1 fruit fly cellular context compared by ENCODE assay signal in the genomic region with DNA sequence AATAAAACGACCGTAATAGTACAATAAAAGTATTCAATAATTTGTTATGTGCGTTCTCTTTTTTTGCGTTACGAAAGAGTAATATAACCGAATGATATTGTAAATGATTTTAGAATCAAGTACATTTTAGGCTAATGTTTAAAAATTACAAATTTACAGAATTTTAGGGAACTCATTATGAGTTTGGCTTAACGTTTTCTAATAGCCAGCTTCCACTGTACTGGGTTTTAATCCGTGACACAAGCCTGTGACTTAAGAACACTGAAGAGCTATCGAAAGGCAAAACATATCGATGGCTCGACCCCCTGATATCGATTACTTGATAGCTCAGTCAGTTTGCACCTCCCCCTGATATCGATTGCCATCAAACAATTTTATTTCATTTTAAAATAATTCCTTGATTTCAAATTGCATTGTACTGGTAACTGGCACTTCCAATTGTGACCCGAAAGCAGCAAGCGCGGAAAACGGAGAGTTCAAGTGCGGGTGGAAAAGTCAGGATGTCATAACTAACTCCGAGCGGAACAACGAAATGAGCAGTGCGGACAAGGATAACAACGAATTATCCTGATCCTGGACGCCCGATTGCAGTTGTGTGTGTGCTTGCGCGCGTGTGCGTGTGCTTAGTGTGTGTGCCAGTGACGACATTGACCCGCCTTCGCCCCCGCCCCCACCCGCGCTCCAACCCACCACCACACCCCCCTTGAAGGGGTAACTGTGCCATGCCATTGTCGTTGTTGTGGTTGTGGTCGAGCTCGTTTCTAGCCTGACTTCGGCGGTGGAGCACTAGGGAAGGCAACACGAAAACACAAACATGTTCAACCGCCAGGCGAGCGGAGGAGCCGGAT.
TF ChIP-seq lines count a peak whose summit lies in the region.

A gene (plus strand): TSS at position 330 of the 848 bp plus-strand sequence.

TF ChIP-seq in whole organism, embryonic, 481 proteins besides CTCF, POLR2A, EP300 and RAD21 (continued from another document and continues in another):
- TF ChIP-seq zen (tag; optimal IDR thresholded peaks at IDR 0.05; lab: Kevin White, UChicago) (peak; percentile 37), CG9797 (GFP tag; optimal IDR thresholded peaks at IDR 0.05; lab: Kevin White, UChicago) (no peak), CG9727 (GFP tag; optimal IDR thresholded peaks at IDR 0.05; lab: Kevin White, UChicago) (peak; percentile 31), CG18599 (GFP tag; optimal IDR thresholded peaks at IDR 0.05; lab: Kevin White, UChicago) (no peak), PHDP (tag; optimal IDR thresholded peaks at IDR 0.05; lab: Kevin White, UChicago) (no peak), H15 (GFP tag; IDR thresholded peaks at IDR 0.05; lab: Robert Waterston, UW) (peak; percentile 51; the same call in 1 of the 3 replicates), CG14860 (GFP tag; IDR thresholded peaks at IDR 0.05; lab: Robert Waterston, UW; ENCODE audit: partially characterized antibody) (peak; percentile 89), CG12236 (GFP tag; optimal IDR thresholded peaks at IDR 0.05; lab: Kevin White, UChicago) (no peak), Asciz (GFP tag; optimal IDR thresholded peaks at IDR 0.05; lab: Kevin White, UChicago) (no peak), CG2202 (tag; optimal IDR thresholded peaks at IDR 0.05; lab: Kevin White, UChicago) (no peak), CG6689 (GFP tag; IDR thresholded peaks at IDR 0.05; lab: Robert Waterston, UW) (0 out of 2 replicates have a peak, but pooled peaks have one; percentile 31), otp (GFP tag; IDR thresholded peaks at IDR 0.05; lab: Robert Waterston, UW) (no peak), CG18011 (GFP tag; optimal IDR thresholded peaks at IDR 0.05; lab: Kevin White, UChicago) (peak; percentile 36), CG12071 (GFP tag; optimal IDR thresholded peaks at IDR 0.05; lab: Kevin White, UChicago) (no peak), vnd (GFP tag; IDR thresholded peaks at IDR 0.05; lab: Robert Waterston, UW; ENCODE audit: partially characterized antibody) (peak; percentile 87), CG1603 (tag; optimal IDR thresholded peaks at IDR 0.05; lab: Kevin White, UChicago) (no peak), gcm2 (GFP tag; optimal IDR thresholded peaks at IDR 0.05; lab: Kevin White, UChicago) (no peak), BEAF-32 (GFP tag; optimal IDR thresholded peaks at IDR 0.05; lab: Kevin White, UChicago) (peak; percentile 83), CG17912 (GFP tag; optimal IDR thresholded peaks at IDR 0.05; lab: Kevin White, UChicago) (no peak), CG10565 (GFP tag; optimal IDR thresholded peaks at IDR 0.05; lab: Kevin White, UChicago) (no peak), CG1792 (GFP tag; optimal IDR thresholded peaks at IDR 0.05; lab: Kevin White, UChicago) (peak; percentile 41), CG30431 (GFP tag; optimal IDR thresholded peaks at IDR 0.05; lab: Kevin White, UChicago) (peak; percentile 0), CG6813 (GFP tag; optimal IDR thresholded peaks at IDR 0.05; lab: Kevin White, UChicago) (no peak), run (tag; optimal IDR thresholded peaks at IDR 0.05; lab: Kevin White, UChicago) (no peak), Awh (GFP tag; IDR thresholded peaks at IDR 0.05; lab: Robert Waterston, UW) (no peak), tll (GFP tag; optimal IDR thresholded peaks at IDR 0.05; lab: Kevin White, UChicago) (no peak), CG6272 (GFP tag; IDR thresholded peaks at IDR 0.05; lab: Robert Waterston, UW) (peak; percentile 67), CrebB (tag; optimal IDR thresholded peaks at IDR 0.05; lab: Kevin White, UChicago) (no peak), unpg (GFP tag; optimal IDR thresholded peaks at IDR 0.05; lab: Kevin White, UChicago) (no peak), CG7372 (GFP tag; IDR thresholded peaks at IDR 0.05; lab: Robert Waterston, UW) (peak; percentile 67; the same call in 1 of the 2 replicates), Fer1 (GFP tag; optimal IDR thresholded peaks at IDR 0.05; lab: Kevin White, UChicago) (no peak), CG18764 (GFP tag; optimal IDR thresholded peaks at IDR 0.05; lab: Kevin White, UChicago) (no peak), B-H1 (GFP tag; IDR thresholded peaks at IDR 0.05; lab: Robert Waterston, UW) (no peak), dmrt99B (tag; optimal IDR thresholded peaks at IDR 0.05; lab: Kevin White, UChicago) (no peak), bcd (GFP tag; optimal IDR thresholded peaks at IDR 0.05; lab: Kevin White, UChicago) (peak; percentile 56), nom (GFP tag; optimal IDR thresholded peaks at IDR 0.05; lab: Kevin White, UChicago) (no peak), CG31365 (tag; optimal IDR thresholded peaks at IDR 0.05; lab: Kevin White, UChicago) (no peak), knrl (GFP tag; IDR thresholded peaks at IDR 0.05; lab: Robert Waterston, UW; ENCODE audit: partially characterized antibody) (peak; percentile 85), ab (GFP tag; optimal IDR thresholded peaks at IDR 0.05; lab: Kevin White, UChicago) (no peak), ind (GFP tag; optimal IDR thresholded peaks at IDR 0.05; lab: Kevin White, UChicago) (peak; percentile 58), CG2199 (GFP tag; IDR thresholded peaks at IDR 0.05; lab: Robert Waterston, UW) (no peak), nmo (GFP tag; optimal IDR thresholded peaks at IDR 0.05; lab: Kevin White, UChicago) (peak; percentile 45), danr (GFP tag; IDR thresholded peaks at IDR 0.05; lab: Robert Waterston, UW) (no peak), TFAM (GFP tag; optimal IDR thresholded peaks at IDR 0.05; lab: Kevin White, UChicago) (no peak), CG10209 (GFP tag; optimal IDR thresholded peaks at IDR 0.05; lab: Kevin White, UChicago) (no peak), Bgb (GFP tag; IDR thresholded peaks at IDR 0.05; lab: Robert Waterston, UW; ENCODE audit: partially characterized antibody) (peak; percentile 94), CG9876 (GFP tag; optimal IDR thresholded peaks at IDR 0.05; lab: Kevin White, UChicago) (peak; percentile 15), CG13775 (GFP tag; optimal IDR thresholded peaks at IDR 0.05; lab: Kevin White, UChicago) (peak; percentile 34), CG7357 (GFP tag; IDR thresholded peaks at IDR 0.05; lab: Robert Waterston, UW) (peak; percentile 69), dpn (GFP tag; optimal IDR thresholded peaks at IDR 0.05; lab: Kevin White, UChicago) (peak; percentile 42 to 71), CG11247 (GFP tag; IDR thresholded peaks at IDR 0.05; lab: Robert Waterston, UW) (peak; percentile 57), kni (GFP tag; optimal IDR thresholded peaks at IDR 0.05; lab: Kevin White, UChicago) (no peak), dan (GFP tag; IDR thresholded peaks at IDR 0.05; lab: Robert Waterston, UW) (no peak), CG12299 (tag; optimal IDR thresholded peaks at IDR 0.05; lab: Kevin White, UChicago) (no peak), slp2 (GFP tag; optimal IDR thresholded peaks at IDR 0.05; lab: Kevin White, UChicago) (peak; percentile 43), CG12391 (tag; optimal IDR thresholded peaks at IDR 0.05; lab: Kevin White, UChicago) (peak; percentile 40), peb (GFP tag; IDR thresholded peaks at IDR 0.05; lab: Robert Waterston, UW) (no peak), CG8388 (GFP tag; optimal IDR thresholded peaks at IDR 0.05; lab: Kevin White, UChicago) (peak; percentile 29), MTF-1 (GFP tag; optimal IDR thresholded peaks at IDR 0.05; lab: Kevin White, UChicago; ENCODE audit: borderline replicate concordance) (no peak), Fer3 (tag; optimal IDR thresholded peaks at IDR 0.05; lab: Kevin White, UChicago) (peak; percentile 12), caup (GFP tag; optimal IDR thresholded peaks at IDR 0.05; lab: Kevin White, UChicago; ENCODE audit: severe bottlenecking) (no peak), Scr (GFP tag; IDR thresholded peaks at IDR 0.05; lab: Robert Waterston, UW; ENCODE audit: partially characterized antibody) (peak; percentile 84), bowl (GFP tag; IDR thresholded peaks at IDR 0.05; lab: Robert Waterston, UW) (no peak), CG7745 (tag; optimal IDR thresholded peaks at IDR 0.05; lab: Kevin White, UChicago) (no peak), Sox102F (GFP tag; optimal IDR thresholded peaks at IDR 0.05; lab: Kevin White, UChicago) (no peak), ro (GFP tag; IDR thresholded peaks at IDR 0.05; lab: Robert Waterston, UW) (no peak), Xbp1 (GFP tag; optimal IDR thresholded peaks at IDR 0.05; lab: Kevin White, UChicago) (peak; percentile 53), GATAe (GFP tag; conservative IDR thresholded peaks at IDR 0.05; lab: Robert Waterston, UW) (no peak), D19A (tag; optimal IDR thresholded peaks at IDR 0.05; lab: Kevin White, UChicago) (no peak), CG10431 (GFP tag; optimal IDR thresholded peaks at IDR 0.05; lab: Kevin White, UChicago) (no peak), Sox100B (GFP tag; optimal IDR thresholded peaks at IDR 0.05; lab: Kevin White, UChicago) (no peak), Gsc (GFP tag; IDR thresholded peaks at IDR 0.05; lab: Robert Waterston, UW) (no peak), CG32772 (GFP tag; IDR thresholded peaks at IDR 0.05; lab: Robert Waterston, UW) (peak; percentile 70), pzg (GFP tag; optimal IDR thresholded peaks at IDR 0.05; lab: Kevin White, UChicago) (peak; percentile 70), CG6683 (GFP tag; optimal IDR thresholded peaks at IDR 0.05; lab: Kevin White, UChicago) (no peak), en (GFP tag; optimal IDR thresholded peaks at IDR 0.05; lab: Kevin White, UChicago) (peak; percentile 22), CG11504 (tag; optimal IDR thresholded peaks at IDR 0.05; lab: Kevin White, UChicago) (no peak), NK7.1 (GFP tag; optimal IDR thresholded peaks at IDR 0.05; lab: Kevin White, UChicago) (no peak), tin (GFP tag; optimal IDR thresholded peaks at IDR 0.05; lab: Kevin White, UChicago) (peak; percentile 4), corto (GFP tag; optimal IDR thresholded peaks at IDR 0.05; lab: Kevin White, UChicago) (no peak), NFAT (GFP tag; IDR thresholded peaks at IDR 0.05; lab: Robert Waterston, UW) (peak; percentile 81), bsh (GFP tag; optimal IDR thresholded peaks at IDR 0.05; lab: Kevin White, UChicago) (peak in 1 of 2 experiments; percentile 40), CG9817 (tag; optimal IDR thresholded peaks at IDR 0.05; lab: Kevin White, UChicago) (peak; percentile 51), CG43689 (GFP tag; IDR thresholded peaks at IDR 0.05; lab: Robert Waterston, UW) (no peak), HLH3B (GFP tag; IDR thresholded peaks at IDR 0.05; lab: Robert Waterston, UW) (peak; percentile 34; the same call in 1 of the 2 replicates), B-H2 (GFP tag; optimal IDR thresholded peaks at IDR 0.05; lab: Kevin White, UChicago) (no peak), dati (GFP tag; IDR thresholded peaks at IDR 0.05; lab: Robert Waterston, UW) (no peak), repo (GFP tag; optimal IDR thresholded peaks at IDR 0.05; lab: Kevin White, UChicago) (no peak), eve (GFP tag; optimal IDR thresholded peaks at IDR 0.05; lab: Kevin White, UChicago) (no peak), Atf-2 (GFP tag; optimal IDR thresholded peaks at IDR 0.05; lab: Kevin White, UChicago) (peak; percentile 57), Optix (GFP tag; IDR thresholded peaks at IDR 0.05; lab: Robert Waterston, UW) (no peak), MESR4 (GFP tag; optimal IDR thresholded peaks at IDR 0.05; lab: Kevin White, UChicago) (peak; percentile 78), CG3995 (GFP tag; optimal IDR thresholded peaks at IDR 0.05; lab: Kevin White, UChicago) (peak; percentile 97), E2f2 (GFP tag; IDR thresholded peaks at IDR 0.05; lab: Robert Waterston, UW) (peak; percentile 46), oc (tag; optimal IDR thresholded peaks at IDR 0.05; lab: Kevin White, UChicago) (peak; percentile 70), Dref (GFP tag; IDR thresholded peaks at IDR 0.05; lab: Robert Waterston, UW) (peak; percentile 99), Hsf (GFP tag; optimal IDR thresholded peaks at IDR 0.05; lab: Kevin White, UChicago) (peak; percentile 53), luna (GFP tag; optimal IDR thresholded peaks at IDR 0.05; lab: Kevin White, UChicago) (no peak), Mrtf (GFP tag; IDR thresholded peaks at IDR 0.05; lab: Robert Waterston, UW) (no peak), CG12744 (GFP tag; optimal IDR thresholded peaks at IDR 0.05; lab: Kevin White, UChicago) (peak; percentile 9), CG17385 (GFP tag; optimal IDR thresholded peaks at IDR 0.05; lab: Kevin White, UChicago) (no peak), pho (GFP tag; optimal IDR thresholded peaks at IDR 0.05; lab: Kevin White, UChicago) (peak; percentile 64), Atf6 (GFP tag; IDR thresholded peaks at IDR 0.05; lab: Robert Waterston, UW) (no peak), lilli (GFP tag; optimal IDR thresholded peaks at IDR 0.05; lab: Kevin White, UChicago) (peak; percentile 66), CG30020 (tag; optimal IDR thresholded peaks at IDR 0.05; lab: Kevin White, UChicago) (peak; percentile 46), dm (GFP tag; optimal IDR thresholded peaks at IDR 0.05; lab: Kevin White, UChicago) (no peak), psq (GFP tag; optimal IDR thresholded peaks at IDR 0.05; lab: Kevin White, UChicago) (no peak), chm (GFP tag; IDR thresholded peaks at IDR 0.05; lab: Robert Waterston, UW) (no peak), CG4730 (GFP tag; IDR thresholded peaks at IDR 0.05; lab: Robert Waterston, UW) (0 out of 2 replicates have a peak, but pooled peaks have one; percentile 33), cg (GFP tag; optimal IDR thresholded peaks at IDR 0.05; lab: Kevin White, UChicago) (peak; percentile 5), zf30C (GFP tag; optimal IDR thresholded peaks at IDR 0.05; lab: Kevin White, UChicago) (no peak), gro (GFP tag; optimal IDR thresholded peaks at IDR 0.05; lab: Kevin White, UChicago) (no peak), row (GFP tag; IDR thresholded peaks at IDR 0.05; lab: Robert Waterston, UW) (peak; percentile 72), CG17359 (tag; optimal IDR thresholded peaks at IDR 0.05; lab: Kevin White, UChicago) (no peak), fd102C (GFP tag; optimal IDR thresholded peaks at IDR 0.05; lab: Kevin White, UChicago) (no peak), CG13424 (tag; optimal IDR thresholded peaks at IDR 0.05; lab: Kevin White, UChicago) (peak; percentile 31), sim (GFP tag; IDR thresholded peaks at IDR 0.05; lab: Robert Waterston, UW) (no peak), stc (GFP tag; IDR thresholded peaks at IDR 0.05; lab: Robert Waterston, UW) (no peak), pan (optimal IDR thresholded peaks at IDR 0.05; lab: Kevin White, UChicago) (no peak), pan (GFP tag; optimal IDR thresholded peaks at IDR 0.05 in 1 of 2, IDR thresholded peaks at IDR 0.05 in 1 of 2) (peak in 1 of 2 experiments; percentile 56), salm (tag; optimal IDR thresholded peaks at IDR 0.05; lab: Kevin White, UChicago) (no peak), CG17802 (tag; optimal IDR thresholded peaks at IDR 0.05; lab: Kevin White, UChicago) (peak; percentile 46), kah (GFP tag; optimal IDR thresholded peaks at IDR 0.05; lab: Kevin White, UChicago) (no peak), CG31441 (GFP tag; IDR thresholded peaks at IDR 0.05; lab: Robert Waterston, UW) (no peak)
